2 worm cellular contexts compared by ENCODE assay signal in genomic region chrV:13986823-13987222, ce11.
TF ChIP-seq lines count a peak whose summit lies in the region.

No protein-coding gene starts in this region.

TF ChIP-seq in whole organism, L3 larva, 47 proteins besides CTCF, POLR2A, EP300 and RAD21 (continued from another document):
- TF ChIP-seq ceh-82 (tag; optimal IDR thresholded peaks at IDR 0.05; lab: Kevin White, UChicago) (no peak), fkh-10 (GFP tag; optimal IDR thresholded peaks at IDR 0.05; lab: Kevin White, UChicago) (no peak)
TF ChIP-seq in whole organism, L3 larva: peak in this region for 6.

TF ChIP-seq in whole organism, L4 larva, 104 proteins besides CTCF, POLR2A, EP300 and RAD21 (continued from another document):
- TF ChIP-seq D1046.2 (GFP tag; IDR thresholded peaks at IDR 0.05; lab: Robert Waterston, UW) (no peak), zfp-3 (GFP tag; conservative IDR thresholded peaks at IDR 0.05; lab: Robert Waterston, UW) (0 out of 2 replicates have a peak, but pooled peaks have one; percentile 63), pha-4 (GFP tag; IDR thresholded peaks at IDR 0.05; lab: Robert Waterston, UW) (peak; percentile 50; the same call in 1 of the 2 replicates), pha-4 (tag; optimal IDR thresholded peaks at IDR 0.05; lab: Kevin White, UChicago) (no peak), hif-1 (tag; optimal IDR thresholded peaks at IDR 0.05; lab: Kevin White, UChicago) (peak in 1 of 2 experiments; percentile 56), dve-1 (tag; optimal IDR thresholded peaks at IDR 0.05; lab: Kevin White, UChicago; ENCODE audit: insufficient read depth) (peak; percentile 84), arid-1 (GFP tag; conservative IDR thresholded peaks at IDR 0.05; lab: Robert Waterston, UW) (0 out of 2 replicates have a peak, but pooled peaks have one; percentile 9), nhr-25 (tag; optimal IDR thresholded peaks at IDR 0.05; lab: Kevin White, UChicago; ENCODE audit: borderline replicate concordance, insufficient read depth) (no peak), ctbp-1 (GFP tag; IDR thresholded peaks at IDR 0.05; lab: Robert Waterston, UW) (no peak), daf-12 (tag; optimal IDR thresholded peaks at IDR 0.05; lab: Kevin White, UChicago) (no peak), zag-1 (tag; optimal IDR thresholded peaks at IDR 0.05; lab: Kevin White, UChicago) (no peak), fos-1 (tag; optimal IDR thresholded peaks at IDR 0.05; lab: Kevin White, UChicago) (no peak), mdt-29 (GFP tag; IDR thresholded peaks at IDR 0.05; lab: Robert Waterston, UW) (no peak), hmg-1.1 (GFP tag; IDR thresholded peaks at IDR 0.05; lab: Robert Waterston, UW) (0 out of 2 replicates have a peak, but pooled peaks have one; percentile 28), sdz-12 (GFP tag; optimal IDR thresholded peaks at IDR 0.05; lab: Kevin White, UChicago) (no peak), nhr-102 (tag; optimal IDR thresholded peaks at IDR 0.05; lab: Kevin White, UChicago) (peak; percentile 38), pqm-1 (tag; optimal IDR thresholded peaks at IDR 0.05; lab: Kevin White, UChicago) (peak; percentile 95), nhr-41 (GFP tag; IDR thresholded peaks at IDR 0.05; lab: Robert Waterston, UW) (no peak), mdl-1 (tag; optimal IDR thresholded peaks at IDR 0.05; lab: Kevin White, UChicago) (no peak), duxl-1 (tag; optimal IDR thresholded peaks at IDR 0.05; lab: Kevin White, UChicago; ENCODE audit: poor library complexity) (no peak), nhr-6 (tag; optimal IDR thresholded peaks at IDR 0.05; lab: Kevin White, UChicago) (no peak), nhr-28 (tag; optimal IDR thresholded peaks at IDR 0.05; lab: Kevin White, UChicago) (peak; percentile 88), lin-1 (GFP tag; IDR thresholded peaks at IDR 0.05; lab: Robert Waterston, UW) (peak; percentile 7; the same call in 1 of the 2 replicates), nhr-48 (tag; optimal IDR thresholded peaks at IDR 0.05; lab: Kevin White, UChicago) (peak; percentile 26), snpc-4 (tag; optimal IDR thresholded peaks at IDR 0.05; lab: Kevin White, UChicago) (no peak)
